Fruit fly (Drosophila melanogaster): ENCODE data around the gene zfh2.

Gene zfh2

dm6 chr4:557095-557878 is 55.7 kb downstream of the zfh2 start, which contains the start of gene Tdg:
TSS of gene Tdg (minus strand) at chr4:557854.
- TF ChIP-seq CG13204 (GFP tag; optimal IDR thresholded peaks at IDR 0.05) (no peak), CG9948 (tag; optimal IDR thresholded peaks at IDR 0.05) (no peak), CG8159 (tag; optimal IDR thresholded peaks at IDR 0.05) (no peak), CG32121 (GFP tag; IDR thresholded peaks at IDR 0.05) (no peak; the same call in 1 of the 2 replicates), fd96Ca (GFP tag; IDR thresholded peaks at IDR 0.05) (no peak), CG15710 (tag; optimal IDR thresholded peaks at IDR 0.05) (no peak), Pif1B (GFP tag; optimal IDR thresholded peaks at IDR 0.05) (peak; percentile 29), gl (tag; optimal IDR thresholded peaks at IDR 0.05) (no peak), CG34367 (tag; optimal IDR thresholded peaks at IDR 0.05) (no peak), rn (GFP tag; IDR thresholded peaks at IDR 0.05) (no peak), CG8301 (tag; optimal IDR thresholded peaks at IDR 0.05) (no peak), EcR (GFP tag; optimal IDR thresholded peaks at IDR 0.05) (peak; percentile 53), CG14655 (GFP tag; optimal IDR thresholded peaks at IDR 0.05) (no peak), CG4496 (GFP tag; IDR thresholded peaks at IDR 0.05) (no peak), CG17806 (tag; optimal IDR thresholded peaks at IDR 0.05) (no peak), CG10348 (GFP tag; IDR thresholded peaks at IDR 0.05) (no peak), Ets98B (GFP tag; IDR thresholded peaks at IDR 0.05) (no peak), D1 (tag; optimal IDR thresholded peaks at IDR 0.05) (peak; percentile 11), CG12605 (GFP tag; IDR thresholded peaks at IDR 0.05) (no peak; the same call in 1 of the 2 replicates), Snoo (tag; optimal IDR thresholded peaks at IDR 0.05) (no peak), Pif1A (GFP tag; optimal IDR thresholded peaks at IDR 0.05) (peak; percentile 2)

- TF ChIP-seq rn (GFP tag; IDR thresholded peaks at IDR 0.05) = no peak
- no peak for TF ChIP-seq CG32121 (GFP tag; IDR thresholded peaks at IDR 0.05)
- TF ChIP-seq gl (tag; optimal IDR thresholded peaks at IDR 0.05) = no peak
- TF ChIP-seq CG12605 (GFP tag; IDR thresholded peaks at IDR 0.05) = no peak
- TF ChIP-seq CG10348 (GFP tag; IDR thresholded peaks at IDR 0.05) = no peak
These were observed 56.2 kb downstream of the zfh2 start, which contains the start of gene Pur-alpha for dm6 chr4:557879-558202. TSS of gene Pur-alpha (plus strand) at chr4:558016.

DNA sequence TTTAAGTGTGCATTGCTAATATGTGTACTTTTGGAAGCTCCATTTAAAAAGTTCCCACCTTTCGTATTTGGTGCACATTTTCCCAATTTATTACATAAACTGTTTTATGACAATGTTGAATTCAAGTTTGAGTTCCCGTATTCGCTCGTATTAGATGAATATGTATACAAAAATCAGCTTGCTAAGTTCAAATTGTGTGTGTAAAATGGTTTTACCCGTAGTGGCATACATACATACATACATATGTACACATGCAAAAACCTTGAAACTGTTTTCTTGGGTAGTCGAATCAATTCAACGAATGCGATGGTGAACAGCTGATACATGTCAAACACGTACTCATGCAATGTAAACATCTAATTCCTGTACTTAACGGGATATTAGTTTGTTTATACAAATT is 56.8 kb downstream of the zfh2 start:
- TF ChIP-seq CG8301 (tag; optimal IDR thresholded peaks at IDR 0.05) (no peak), CG9948 (tag; optimal IDR thresholded peaks at IDR 0.05) (no peak), rn (GFP tag; IDR thresholded peaks at IDR 0.05) (no peak), CG14655 (GFP tag; optimal IDR thresholded peaks at IDR 0.05) (no peak), CG15710 (tag; optimal IDR thresholded peaks at IDR 0.05) (no peak), Pif1A (GFP tag; optimal IDR thresholded peaks at IDR 0.05) (peak; percentile 4), CG32121 (GFP tag; IDR thresholded peaks at IDR 0.05) (no peak), CG8159 (tag; optimal IDR thresholded peaks at IDR 0.05) (no peak)

- TF ChIP-seq EcR (GFP tag; optimal IDR thresholded peaks at IDR 0.05) = no peak
- TF ChIP-seq CG34367 (tag; optimal IDR thresholded peaks at IDR 0.05) = no peak
- TF ChIP-seq CG32121 (GFP tag; IDR thresholded peaks at IDR 0.05) = no peak
- no peak for TF ChIP-seq CG8159 (tag; optimal IDR thresholded peaks at IDR 0.05)
- TF ChIP-seq CG14655 (GFP tag; optimal IDR thresholded peaks at IDR 0.05) = no peak
- no peak for TF ChIP-seq fd96Ca (GFP tag; IDR thresholded peaks at IDR 0.05)
- TF ChIP-seq CG17806 (tag; optimal IDR thresholded peaks at IDR 0.05) = no peak
- no peak for TF ChIP-seq CG8301 (tag; optimal IDR thresholded peaks at IDR 0.05)
- TF ChIP-seq CG15710 (tag; optimal IDR thresholded peaks at IDR 0.05) = no peak
- TF ChIP-seq Snoo (tag; optimal IDR thresholded peaks at IDR 0.05) = no peak
- TF ChIP-seq CG13204 (GFP tag; optimal IDR thresholded peaks at IDR 0.05) = no peak
- TF ChIP-seq gl (tag; optimal IDR thresholded peaks at IDR 0.05) = no peak
- no peak for TF ChIP-seq Ets98B (GFP tag; IDR thresholded peaks at IDR 0.05)
- no peak for TF ChIP-seq CG9948 (tag; optimal IDR thresholded peaks at IDR 0.05)
- TF ChIP-seq CG10348 (GFP tag; IDR thresholded peaks at IDR 0.05) = no peak
- TF ChIP-seq Pif1A (GFP tag; optimal IDR thresholded peaks at IDR 0.05) = no peak
- no peak for TF ChIP-seq CG12605 (GFP tag; IDR thresholded peaks at IDR 0.05)
- TF ChIP-seq D1 (tag; optimal IDR thresholded peaks at IDR 0.05) = no peak
- TF ChIP-seq rn (GFP tag; IDR thresholded peaks at IDR 0.05) = no peak
- no peak for TF ChIP-seq Pif1B (GFP tag; optimal IDR thresholded peaks at IDR 0.05)
These were observed 65.7 kb downstream of the zfh2 start for dm6 chr4:567285-567684.

DNA sequence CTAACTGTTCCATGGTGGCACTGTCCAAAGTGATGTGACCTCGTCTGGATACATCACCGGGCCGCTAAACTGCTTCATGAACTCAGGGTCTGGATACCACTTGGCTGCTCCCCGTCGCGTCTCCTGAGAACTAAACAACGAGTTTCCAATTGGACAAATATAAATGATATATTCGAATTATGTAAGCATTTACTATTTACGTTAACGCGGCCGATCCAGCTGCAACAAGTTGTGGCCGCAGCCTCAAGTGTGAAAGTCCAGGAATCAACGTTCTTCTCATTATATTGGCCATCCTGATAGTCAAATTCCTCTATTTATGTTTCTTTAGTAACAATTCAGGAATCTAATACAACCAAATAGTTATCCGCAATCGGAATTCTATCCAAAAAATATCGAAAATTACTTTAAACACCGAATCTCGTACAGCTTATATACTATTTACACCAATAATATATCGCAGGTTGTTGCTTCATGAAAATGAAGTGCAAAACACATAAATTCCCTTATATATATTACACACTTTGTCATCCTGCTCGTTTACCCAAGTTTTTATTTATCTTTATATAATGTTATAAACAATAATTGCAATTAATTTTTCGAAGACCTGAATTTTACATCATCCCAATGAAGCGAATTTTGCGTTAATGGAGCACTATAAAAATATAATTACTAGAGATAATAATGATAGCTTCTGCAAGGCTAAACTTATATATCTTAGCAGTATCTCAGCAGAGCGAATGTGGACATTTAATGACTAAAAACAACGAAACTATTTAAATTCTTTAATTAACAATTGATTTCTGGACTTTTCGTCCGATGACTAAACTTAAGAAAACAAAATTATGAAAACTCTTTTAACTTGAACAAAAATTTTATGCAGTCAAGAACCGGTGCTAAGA is 69.0 kb downstream of the zfh2 start:
- TF ChIP-seq D1 (tag; optimal IDR thresholded peaks at IDR 0.05) = no peak
